Fruit fly (Drosophila melanogaster) whole organism, pupa: ENCODE data around the gene ORMDL.

ENCODE experiments used
- CG10348 ChIP-seq: fragments of 200-800 bp; sonication (Bioruptor generic); IDR thresholded peaks from 2 replicates; pipeline ENCODE4 v1.3.6; 2022; ENCODE audit warnings: missing biosample characterization, missing genetic modification characterization
- CG12605 ChIP-seq: fragments of 200-800 bp; sonication (Bioruptor generic); IDR thresholded peaks from 2 replicates; pipeline ENCODE4 v1.3.6; 2022; ENCODE audit warnings: missing biosample characterization, missing genetic modification characterization
- CG13204 ChIP-seq: fragments of 200-800 bp; sonication (Bioruptor generic); optimal IDR thresholded peaks from 2 replicates; lab custom pipeline; 2018; ENCODE audit warnings: missing biosample characterization, mild to moderate bottlenecking, missing genetic modification characterization, moderate library complexity
- CG14655 ChIP-seq: fragments of 200-800 bp; sonication (Bioruptor generic); optimal IDR thresholded peaks from 3 replicates; lab custom pipeline; 2017; ENCODE audit warnings: mild to moderate bottlenecking, missing biosample characterization, missing genetic modification reagents, missing genetic modification characterization
- CG15710 ChIP-seq: fragments of 200-800 bp; sonication (Bioruptor generic); optimal IDR thresholded peaks from 2 replicates; lab custom pipeline; 2018; ENCODE audit warnings: missing biosample characterization, mild to moderate bottlenecking, missing genetic modification characterization, moderate library complexity
- CG17806 ChIP-seq: fragments of 200-800 bp; sonication (Bioruptor generic); optimal IDR thresholded peaks from 2 replicates; lab custom pipeline; 2018; ENCODE audit warnings: missing biosample characterization, mild to moderate bottlenecking, missing genetic modification characterization, moderate library complexity
- CG32121 ChIP-seq: fragments of 200-800 bp; sonication (Bioruptor generic); IDR thresholded peaks from 2 replicates; pipeline ENCODE4 v1.3.6; 2022; ENCODE audit warnings: missing biosample characterization, missing genetic modification characterization
- CG34367 ChIP-seq: fragments of 200-800 bp; sonication (Bioruptor generic); optimal IDR thresholded peaks from 2 replicates; lab custom pipeline; 2018; ENCODE audit warnings: missing biosample characterization, mild to moderate bottlenecking, missing genetic modification characterization
- CG4496 ChIP-seq: fragments of 200-800 bp; sonication (Bioruptor generic); IDR thresholded peaks from 3 replicates; pipeline ENCODE4 v1.3.6; 2022; ENCODE audit warnings: missing biosample characterization, missing genetic modification characterization
- CG8159 ChIP-seq: fragments of 200-800 bp; sonication (Bioruptor generic); optimal IDR thresholded peaks from 3 replicates; lab custom pipeline; 2018; ENCODE audit warnings: missing biosample characterization, mild to moderate bottlenecking, missing genetic modification characterization, moderate library complexity
- CG8301 ChIP-seq: fragments of 200-800 bp; sonication (Bioruptor generic); optimal IDR thresholded peaks from 2 replicates; lab custom pipeline; 2018; ENCODE audit warnings: missing biosample characterization, mild to moderate bottlenecking, missing genetic modification characterization
- CG9948 ChIP-seq: fragments of 200-800 bp; sonication (Bioruptor generic); optimal IDR thresholded peaks from 2 replicates; lab custom pipeline; 2018; ENCODE audit warnings: missing biosample characterization, mild to moderate bottlenecking, missing genetic modification characterization, moderate library complexity
- D1 ChIP-seq: fragments of 200-800 bp; sonication (Bioruptor generic); optimal IDR thresholded peaks from 2 replicates; lab custom pipeline; 2018; ENCODE audit warnings: missing biosample characterization, mild to moderate bottlenecking, missing genetic modification characterization, moderate library complexity
- EcR ChIP-seq: fragments of 200-800 bp; sonication (Bioruptor generic); optimal IDR thresholded peaks from 3 replicates; lab custom pipeline; 2019; ENCODE audit warnings: missing biosample characterization, missing genetic modification characterization, mild to moderate bottlenecking, moderate library complexity, missing genetic modification reagents
- Ets98B ChIP-seq: fragments of 200-800 bp; sonication (Bioruptor generic); IDR thresholded peaks from 2 replicates; pipeline ENCODE4 v1.3.6; 2022; ENCODE audit warnings: missing biosample characterization, missing genetic modification characterization
- Pif1A ChIP-seq: fragments of 200-800 bp; sonication (Bioruptor generic); optimal IDR thresholded peaks from 3 replicates; lab custom pipeline; 2016; ENCODE audit warnings: missing biosample characterization, missing genetic modification characterization
- Pif1B ChIP-seq: fragments of 200-800 bp; sonication (Bioruptor generic); optimal IDR thresholded peaks from 3 replicates; lab custom pipeline; 2016; ENCODE audit warnings: missing biosample characterization, missing genetic modification characterization
- Snoo ChIP-seq: fragments of 200-800 bp; sonication (Bioruptor generic); optimal IDR thresholded peaks from 3 replicates; lab custom pipeline; 2017; ENCODE audit warnings: missing biosample characterization, mild to moderate bottlenecking, missing genetic modification characterization, inconsistent platforms
- fd96Ca ChIP-seq: fragments of 200-800 bp; sonication (Bioruptor generic); IDR thresholded peaks from 3 replicates; pipeline ENCODE4 v1.3.6; 2022; ENCODE audit warnings: missing biosample characterization, missing genetic modification characterization
- gl ChIP-seq: fragments of 200-800 bp; sonication (Bioruptor generic); optimal IDR thresholded peaks from 2 replicates; lab custom pipeline; 2018; ENCODE audit warnings: missing biosample characterization, mild to moderate bottlenecking, missing genetic modification characterization
- rn ChIP-seq: fragments of 200-800 bp; sonication (Bioruptor generic); IDR thresholded peaks from 2 replicates; pipeline ENCODE4 v1.3.6; 2022; ENCODE audit warnings: missing biosample characterization, missing genetic modification characterization

Gene ORMDL

dm6 chr3L:21635208-21635607, at the start of gene ORMDL:
Gene ORMDL (plus strand): TSS chr3L:21635305.
- no peak for TF ChIP-seq CG9948
- TF ChIP-seq rn (GFP tag; lab: Robert Waterston, UW) = no peak
- no peak for TF ChIP-seq Ets98B (GFP tag; lab: Robert Waterston, UW)
- TF ChIP-seq CG34367 (tag; lab: Kevin White, UChicago) = no peak
- TF ChIP-seq D1 (tag; lab: Kevin White, UChicago) = no peak
- TF ChIP-seq CG15710 (tag; lab: Kevin White, UChicago) = no peak
- TF ChIP-seq fd96Ca = no peak
- TF ChIP-seq Snoo (tag; lab: Kevin White, UChicago) = no peak
- no peak for TF ChIP-seq Pif1A (GFP tag; lab: Kevin White, UChicago)
- no peak for TF ChIP-seq CG4496
- no peak for TF ChIP-seq gl (tag; lab: Kevin White, UChicago)
- TF ChIP-seq Pif1B (GFP tag; lab: Kevin White, UChicago) = no peak

dm6 chr3L:21585397-21585796, 49.7 kb upstream of the ORMDL start:
- TF ChIP-seq CG10348 (GFP tag; lab: Robert Waterston, UW) (no peak), gl (tag; lab: Kevin White, UChicago) (no peak), CG13204 (GFP tag; lab: Kevin White, UChicago) (no peak), CG8159 (tag; lab: Kevin White, UChicago) (no peak), CG17806 (tag; lab: Kevin White, UChicago) (no peak)
- TF ChIP-seq, all 21 proteins: peak for 0

- no peak for TF ChIP-seq rn (GFP tag; lab: Robert Waterston, UW)
- TF ChIP-seq Snoo (tag; lab: Kevin White, UChicago) = no peak
- no peak for TF ChIP-seq D1 (tag; lab: Kevin White, UChicago)
- no peak for TF ChIP-seq EcR (GFP tag; lab: Kevin White, UChicago)
- no peak for TF ChIP-seq Pif1B (GFP tag; lab: Kevin White, UChicago)
- no peak for TF ChIP-seq CG9948
- no peak for TF ChIP-seq fd96Ca
- TF ChIP-seq CG8301 = no peak
- no peak for TF ChIP-seq Pif1A (GFP tag; lab: Kevin White, UChicago)
- no peak for TF ChIP-seq CG4496
- no peak for TF ChIP-seq gl (tag; lab: Kevin White, UChicago)
- no peak for TF ChIP-seq CG32121 (GFP tag; lab: Robert Waterston, UW)
- TF ChIP-seq CG14655 (GFP tag; lab: Kevin White, UChicago) = no peak
- no peak for TF ChIP-seq CG12605 (GFP tag; lab: Robert Waterston, UW)
- TF ChIP-seq CG13204 (GFP tag; lab: Kevin White, UChicago) = no peak
- no peak for TF ChIP-seq CG17806 (tag; lab: Kevin White, UChicago)
- no peak for TF ChIP-seq CG8159 (tag; lab: Kevin White, UChicago)
- TF ChIP-seq CG34367 (tag; lab: Kevin White, UChicago) = no peak
- TF ChIP-seq Ets98B (GFP tag; lab: Robert Waterston, UW) = no peak
Measured at dm6 chr3L:21586528-21586927, 48.6 kb upstream of the ORMDL start, which contains the start of gene TfAP-2. Gene TfAP-2 (plus strand): TSS chr3L:21586828.

dm6 chr3L:21591247-21591646, 43.9 kb upstream of the ORMDL start:
- TF ChIP-seq fd96Ca = no peak
- TF ChIP-seq D1 (tag; lab: Kevin White, UChicago) = no peak
- no peak for TF ChIP-seq gl (tag; lab: Kevin White, UChicago)
- no peak for TF ChIP-seq CG9948
- TF ChIP-seq rn (GFP tag; lab: Robert Waterston, UW) = no peak
- no peak for TF ChIP-seq CG12605 (GFP tag; lab: Robert Waterston, UW)
- TF ChIP-seq CG13204 (GFP tag; lab: Kevin White, UChicago) = no peak
- no peak for TF ChIP-seq Pif1A (GFP tag; lab: Kevin White, UChicago)
- no peak for TF ChIP-seq CG8301
- no peak for TF ChIP-seq CG8159 (tag; lab: Kevin White, UChicago)
- no peak for TF ChIP-seq Snoo (tag; lab: Kevin White, UChicago)
- no peak for TF ChIP-seq CG34367 (tag; lab: Kevin White, UChicago)
- TF ChIP-seq CG17806 (tag; lab: Kevin White, UChicago) = no peak

dm6 chr3L:21594408-21594807, 40.7 kb upstream of the ORMDL start:
- peak; percentile 65; the same call in 1 of the 3 replicates for TF ChIP-seq CG4496
- TF ChIP-seq CG8159 (tag; lab: Kevin White, UChicago) = peak; percentile 59
- TF ChIP-seq fd96Ca = no peak
- peak; percentile 35 for TF ChIP-seq Snoo (tag; lab: Kevin White, UChicago)
- TF ChIP-seq CG8301 = peak; percentile 30
- TF ChIP-seq D1 (tag; lab: Kevin White, UChicago) = no peak
- peak; percentile 54 for TF ChIP-seq CG9948
- TF ChIP-seq CG14655 (GFP tag; lab: Kevin White, UChicago) = peak; percentile 52
- peak; percentile 20 for TF ChIP-seq Pif1B (GFP tag; lab: Kevin White, UChicago)
- no peak for TF ChIP-seq CG12605 (GFP tag; lab: Robert Waterston, UW)
- no peak for TF ChIP-seq CG32121 (GFP tag; lab: Robert Waterston, UW)
- no peak for TF ChIP-seq CG10348 (GFP tag; lab: Robert Waterston, UW)
- peak; percentile 33 for TF ChIP-seq CG13204 (GFP tag; lab: Kevin White, UChicago)
- no peak for TF ChIP-seq Ets98B (GFP tag; lab: Robert Waterston, UW)
- TF ChIP-seq Pif1A (GFP tag; lab: Kevin White, UChicago) = peak; percentile 40
- peak; percentile 29 for TF ChIP-seq CG34367 (tag; lab: Kevin White, UChicago)
- TF ChIP-seq CG15710 (tag; lab: Kevin White, UChicago) = peak; percentile 52
- no peak for TF ChIP-seq EcR (GFP tag; lab: Kevin White, UChicago)
- peak; percentile 32 for TF ChIP-seq gl (tag; lab: Kevin White, UChicago)
- TF ChIP-seq rn (GFP tag; lab: Robert Waterston, UW) = no peak
- peak; percentile 58 for TF ChIP-seq CG17806 (tag; lab: Kevin White, UChicago)

dm6 chr3L:21598337-21598736, 36.8 kb upstream of the ORMDL start:
- TF ChIP-seq EcR (GFP tag; lab: Kevin White, UChicago) = no peak
- no peak for TF ChIP-seq Pif1A (GFP tag; lab: Kevin White, UChicago)
- TF ChIP-seq CG13204 (GFP tag; lab: Kevin White, UChicago) = peak; percentile 46
- no peak for TF ChIP-seq D1 (tag; lab: Kevin White, UChicago)
- no peak for TF ChIP-seq CG4496
